Worm (Caenorhabditis elegans) whole organism, late embryonic: Measurements from ENCODE around the gene ceh-22.

Source experiments
- ama-1 ChIP-seq: fragments of 150-350 bp; optimal IDR thresholded peaks from 2 replicates; lab custom pipeline; 2014
- dve-1 ChIP-seq: sonication (generic microtip); optimal IDR thresholded peaks from 2 replicates; lab custom pipeline; 2017; ENCODE audit warnings: antibody characterized with exemption, mild to moderate bottlenecking, missing genetic modification characterization, missing compliant biosample characterization
- hlh-8 ChIP-seq: sonication (generic microtip); optimal IDR thresholded peaks from 2 replicates; lab custom pipeline; 2016; ENCODE audit warnings: missing genotype, missing genetic modification characterization, missing compliant biosample characterization
- syd-9 ChIP-seq: sonication (generic microtip); optimal IDR thresholded peaks from 2 replicates; lab custom pipeline; 2016; ENCODE audit warnings: mild to moderate bottlenecking, missing genetic modification characterization, moderate library complexity, missing compliant biosample characterization
- tbx-2 ChIP-seq: sonication (generic microtip); optimal IDR thresholded peaks from 2 replicates; lab custom pipeline; 2016; ENCODE audit warnings: missing genetic modification characterization, missing compliant biosample characterization

ce11 chrV:10712608-10712900 lies 40.8 kb downstream of the ceh-22 start:
- no peak for TF ChIP-seq hlh-8 (tag; lab: Kevin White, UChicago)
- no peak for TF ChIP-seq syd-9 (tag; lab: Kevin White, UChicago)
- TF ChIP-seq tbx-2 (tag; lab: Kevin White, UChicago), result no peak
- no peak for TF ChIP-seq dve-1 (tag; lab: Kevin White, UChicago)
- no peak for TF ChIP-seq ama-1 (lab: Kevin White, UChicago)
